Worm (Caenorhabditis elegans): Measurements from ENCODE around the gene T08D10.3.

T08D10.3 gene

DNA sequence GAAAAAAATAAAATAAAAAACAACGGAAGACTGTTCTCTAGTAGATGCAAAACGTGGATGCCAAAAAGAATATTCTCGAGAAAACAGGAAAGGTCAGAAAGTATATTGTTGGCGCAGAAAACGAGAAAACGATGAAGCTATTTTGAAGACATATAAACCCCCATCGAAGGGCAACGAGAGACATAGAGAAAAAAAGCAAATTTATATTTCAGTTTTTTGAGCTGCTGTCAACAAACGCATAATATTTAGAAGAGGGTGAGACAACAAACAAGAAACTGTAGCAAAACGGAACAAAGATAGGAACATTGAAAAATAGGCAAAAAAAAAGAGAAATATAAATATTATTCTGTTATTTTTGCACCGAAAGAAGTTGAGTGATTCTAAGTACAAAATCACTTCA is 37.0 kb downstream of the T08D10.3 start:
- TF ChIP-seq W03F9.2 (tag; optimal IDR thresholded peaks at IDR 0.05) (no peak), dao-5 (tag; optimal IDR thresholded peaks at IDR 0.05) (no peak), him-1 (tag; optimal IDR thresholded peaks at IDR 0.05) (no peak)

DNA sequence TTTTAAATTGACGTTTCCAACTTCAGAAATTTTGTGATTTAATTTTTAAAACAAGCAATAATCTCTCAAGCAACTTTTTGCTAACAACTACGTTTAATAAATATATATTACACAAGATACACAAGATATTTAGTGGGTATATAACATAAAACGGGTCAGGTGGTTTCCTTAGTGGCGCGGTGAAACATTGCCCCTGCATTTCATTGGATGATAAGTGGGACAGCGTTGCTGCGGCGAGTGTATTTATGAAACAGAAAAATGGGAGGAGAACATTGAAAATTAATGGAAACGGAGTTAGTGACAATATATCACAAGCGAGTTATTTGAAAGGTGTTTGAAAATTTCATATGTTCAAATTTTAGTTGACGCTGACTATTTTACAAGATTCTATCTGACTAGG is 37.6 kb downstream of the T08D10.3 start:
- no peak for TF ChIP-seq him-1 (tag; optimal IDR thresholded peaks at IDR 0.05)
- TF ChIP-seq dao-5 (tag; optimal IDR thresholded peaks at IDR 0.05): no peak
- TF ChIP-seq W03F9.2 (tag; optimal IDR thresholded peaks at IDR 0.05): no peak

DNA sequence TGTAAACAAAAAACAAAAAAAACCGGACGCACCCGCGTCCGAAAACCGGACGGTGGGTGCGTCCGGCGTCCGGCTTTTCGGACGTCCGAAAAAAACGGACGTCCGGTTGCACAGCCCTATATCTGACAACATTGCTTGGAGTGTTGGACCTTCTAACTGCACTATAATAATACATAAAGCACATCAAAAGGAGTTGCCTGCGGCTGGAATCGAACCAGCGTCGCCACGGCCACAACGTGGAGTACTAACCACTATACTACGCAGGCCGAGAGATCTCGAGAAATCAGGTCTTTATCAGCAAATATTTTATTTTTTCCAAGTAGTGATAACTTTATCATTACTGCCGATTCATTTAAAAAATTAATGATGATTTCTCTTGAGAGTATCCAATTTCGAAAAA is 38.1 kb downstream of the T08D10.3 start:
- TF ChIP-seq dao-5 (tag; optimal IDR thresholded peaks at IDR 0.05) (no peak), him-1 (tag; optimal IDR thresholded peaks at IDR 0.05) (no peak), W03F9.2 (tag; optimal IDR thresholded peaks at IDR 0.05) (no peak)

DNA sequence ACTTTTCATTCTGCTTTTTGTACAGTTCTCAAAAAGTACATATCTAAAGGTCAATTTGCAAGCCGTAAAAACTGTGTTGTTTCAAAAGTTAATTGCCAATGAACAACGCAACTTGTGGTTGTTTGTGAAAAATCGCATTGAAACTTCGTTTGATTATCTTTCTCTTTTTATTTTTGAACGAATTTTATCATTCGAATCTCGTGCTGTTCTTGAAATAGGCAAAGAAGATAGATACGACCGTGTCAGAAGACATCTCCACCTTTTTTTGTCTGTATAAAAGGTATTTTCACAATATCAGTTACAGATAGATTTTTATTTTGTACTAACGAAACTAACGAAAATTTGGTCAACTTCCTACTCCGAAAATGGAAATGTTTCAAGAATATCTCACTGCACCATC is 39.3 kb downstream of the T08D10.3 start, which contains the start of gene C49F5.7:
Gene C49F5.7, plus strand, starts transcription at position 301 of the 400 bp plus-strand sequence.
- TF ChIP-seq W03F9.2 (tag; optimal IDR thresholded peaks at IDR 0.05) (no peak), him-1 (tag; optimal IDR thresholded peaks at IDR 0.05) (no peak), dao-5 (tag; optimal IDR thresholded peaks at IDR 0.05) (no peak)

DNA sequence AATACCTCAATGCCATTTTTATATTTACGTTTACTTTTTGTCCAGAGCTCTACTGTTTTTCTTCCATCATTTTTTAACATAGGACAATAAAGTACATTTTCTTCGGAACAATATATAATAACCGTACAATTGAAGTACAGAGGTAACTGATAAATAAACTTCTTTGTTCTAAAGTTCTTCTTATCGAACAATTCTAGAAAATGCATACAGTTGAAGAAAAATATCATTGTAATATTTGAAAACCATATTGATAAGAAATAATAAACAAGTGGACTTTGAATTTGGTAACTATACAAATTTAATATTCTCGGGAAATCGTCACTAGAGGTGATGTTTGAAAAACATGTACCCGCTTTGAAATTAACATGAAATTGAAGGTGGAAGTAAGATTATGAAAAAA is 41.4 kb downstream of the T08D10.3 start:
- TF ChIP-seq dao-5 (tag; optimal IDR thresholded peaks at IDR 0.05): no peak
- TF ChIP-seq W03F9.2 (tag; optimal IDR thresholded peaks at IDR 0.05): no peak

DNA sequence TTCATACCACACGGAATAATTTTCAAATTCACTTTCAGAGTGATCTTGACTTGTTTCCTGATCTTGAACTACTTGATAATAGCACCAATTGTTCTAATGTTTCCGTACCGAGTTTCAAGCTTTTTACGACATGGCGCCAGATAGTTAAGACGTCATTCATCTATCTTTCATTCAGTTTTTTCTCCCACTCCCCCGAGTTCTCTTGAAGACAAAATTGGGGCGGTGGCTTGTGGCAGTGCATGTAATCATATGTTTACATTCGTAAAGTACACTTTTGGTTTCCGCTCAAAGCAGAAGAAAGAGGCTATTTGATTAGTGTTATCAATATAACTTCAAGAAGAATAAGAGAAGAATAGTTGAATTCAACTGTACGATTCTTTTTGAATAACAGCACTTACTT is 44.3 kb downstream of the T08D10.3 start:
- TF ChIP-seq dao-5 (tag; optimal IDR thresholded peaks at IDR 0.05): no peak
- TF ChIP-seq him-1 (tag; optimal IDR thresholded peaks at IDR 0.05): no peak
- no peak for TF ChIP-seq W03F9.2 (tag; optimal IDR thresholded peaks at IDR 0.05)

DNA sequence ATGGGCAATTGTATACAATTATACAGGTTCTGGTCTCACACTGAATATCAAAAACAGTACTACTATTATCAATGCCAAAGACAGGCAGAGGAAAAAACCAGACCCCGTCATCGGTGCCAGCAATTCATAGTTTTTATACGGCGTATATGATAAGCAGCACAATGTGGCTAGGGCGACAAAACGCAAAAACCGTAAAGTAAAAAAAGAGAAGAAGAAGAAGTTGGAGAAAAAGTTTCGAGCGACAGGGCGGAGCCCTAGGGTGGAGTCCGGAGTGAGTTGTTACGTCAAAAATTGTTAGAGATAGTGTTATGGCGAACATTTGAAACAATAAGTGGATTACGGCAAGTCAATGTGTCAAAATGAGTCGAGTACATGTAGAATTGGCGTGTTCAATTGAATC is 46.4 kb downstream of the T08D10.3 start:
- TF ChIP-seq dao-5 (tag; optimal IDR thresholded peaks at IDR 0.05): no peak
- no peak for TF ChIP-seq W03F9.2 (tag; optimal IDR thresholded peaks at IDR 0.05)
- TF ChIP-seq him-1 (tag; optimal IDR thresholded peaks at IDR 0.05): no peak

DNA sequence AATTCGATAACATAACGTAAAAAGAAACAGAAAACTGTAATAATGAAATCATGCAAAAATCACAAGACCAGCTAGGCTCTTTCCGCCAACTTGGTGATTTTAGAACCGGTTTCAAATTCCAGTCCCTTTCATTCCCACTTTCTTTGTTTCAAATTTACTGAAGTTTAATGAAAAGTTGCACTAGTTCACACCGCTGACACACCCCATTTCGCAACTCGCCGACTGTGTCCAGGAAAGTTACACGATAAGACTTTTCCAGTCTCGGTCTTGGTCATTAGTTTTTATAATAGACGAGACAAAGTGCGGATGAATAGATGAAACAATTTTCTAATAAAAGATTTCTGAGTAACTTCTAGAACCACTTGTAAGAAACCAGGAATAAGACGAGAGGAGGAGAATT is 48.7 kb downstream of the T08D10.3 start:
- TF ChIP-seq him-1 (tag; optimal IDR thresholded peaks at IDR 0.05): no peak
- TF ChIP-seq dao-5 (tag; optimal IDR thresholded peaks at IDR 0.05): no peak
- TF ChIP-seq W03F9.2 (tag; optimal IDR thresholded peaks at IDR 0.05): no peak

DNA sequence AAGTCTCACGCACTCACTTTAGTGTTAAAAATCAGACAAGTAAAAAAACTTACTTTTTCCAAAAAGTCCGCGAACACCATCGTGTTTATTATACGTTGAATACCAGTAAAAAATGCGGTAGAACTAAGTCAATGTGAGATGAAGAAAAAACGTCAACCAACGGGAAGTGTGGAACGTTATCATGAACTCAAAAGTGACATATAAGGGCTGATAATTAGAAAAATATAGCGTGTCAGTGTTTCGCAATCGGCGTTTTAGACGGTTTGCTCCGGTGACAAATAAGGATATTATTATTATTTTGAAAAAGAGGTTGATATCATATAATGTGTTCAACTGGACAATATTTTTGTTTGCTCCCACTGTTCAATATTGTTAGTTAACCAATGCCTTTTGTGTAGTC is 49.7 kb downstream of the T08D10.3 start:
- TF ChIP-seq dao-5 (tag; optimal IDR thresholded peaks at IDR 0.05) (no peak), W03F9.2 (tag; optimal IDR thresholded peaks at IDR 0.05) (no peak), him-1 (tag; optimal IDR thresholded peaks at IDR 0.05) (no peak)

DNA sequence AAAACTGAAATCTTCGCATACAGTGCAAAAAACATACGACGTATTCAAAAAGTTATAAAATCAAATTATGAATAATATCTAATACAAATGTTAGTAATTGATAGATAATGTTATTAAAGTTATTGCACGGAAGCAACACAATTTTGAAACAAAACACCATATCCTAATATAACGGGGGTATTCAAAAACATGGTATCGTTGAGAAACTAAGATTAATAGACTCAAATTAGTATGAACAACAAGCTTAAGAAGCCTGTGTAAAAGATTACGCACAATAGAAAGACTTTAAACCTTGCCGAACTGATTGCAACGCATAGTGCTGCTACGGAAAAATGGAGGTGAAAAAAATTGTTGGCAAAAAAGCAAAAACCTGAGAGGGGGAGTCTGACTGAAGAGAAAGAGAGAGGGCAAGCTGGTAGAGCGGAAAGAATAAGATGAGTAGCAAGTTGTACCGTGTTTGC is 50.3 kb downstream of the T08D10.3 start, which contains the start of gene sma-5:
Gene sma-5, minus strand, starts transcription at position 51 of the 461 bp plus-strand sequence.
- TF ChIP-seq W03F9.2 (tag; optimal IDR thresholded peaks at IDR 0.05): no peak
- TF ChIP-seq him-1 (tag; optimal IDR thresholded peaks at IDR 0.05): no peak
- TF ChIP-seq dao-5 (tag; optimal IDR thresholded peaks at IDR 0.05): no peak
